Worm (Caenorhabditis elegans): Measurements from ENCODE around the gene srw-54.
A peak's percentile ranks its signal among the peaks of the same experiment; 100 is the strongest.

The srw-54 gene

ce11 chrV:16629600-16629999, 18.5 kb downstream of the srw-54 start, which contains the start of gene srd-21:
Gene srd-21 (plus strand): TSS chrV:16629900.
- no peak for TF ChIP-seq hpl-2 (GFP tag; optimal IDR thresholded peaks at IDR 0.05)
- no peak for TF ChIP-seq swsn-7 (tag; optimal IDR thresholded peaks at IDR 0.05)
- TF ChIP-seq tlp-1 (tag; optimal IDR thresholded peaks at IDR 0.05), result no peak
- TF ChIP-seq nhr-71 (tag; optimal IDR thresholded peaks at IDR 0.05), result no peak

- no peak for TF ChIP-seq ceh-88 (GFP tag; IDR thresholded peaks at IDR 0.05)
- TF ChIP-seq elt-2 (tag; optimal IDR thresholded peaks at IDR 0.05), result peak; percentile 54
Observed at ce11 chrV:16635911-16636310, 24.8 kb downstream of the srw-54 start, which contains the start of gene mltn-11. Gene mltn-11 (plus strand): TSS chrV:16636186.

- TF ChIP-seq rnt-1 (tag; optimal IDR thresholded peaks at IDR 0.05), result no peak
- no peak for TF ChIP-seq lin-35 (GFP tag; optimal IDR thresholded peaks at IDR 0.05)
- no peak for TF ChIP-seq unc-98 (GFP tag; IDR thresholded peaks at IDR 0.05)
- TF ChIP-seq elt-3 (tag; optimal IDR thresholded peaks at IDR 0.05), result no peak
- TF ChIP-seq snpc-4 (tag; optimal IDR thresholded peaks at IDR 0.05), result no peak
- TF ChIP-seq nhr-19 (GFP tag; conservative IDR thresholded peaks at IDR 0.05), result no peak
- no peak for TF ChIP-seq lsy-2 (tag; optimal IDR thresholded peaks at IDR 0.05)
- TF ChIP-seq dsc-1 (tag; optimal IDR thresholded peaks at IDR 0.05), result no peak
- TF ChIP-seq mdl-1 (tag; optimal IDR thresholded peaks at IDR 0.05), result no peak
- no peak for TF ChIP-seq lir-3 (tag; optimal IDR thresholded peaks at IDR 0.05; ENCODE audit: poor library complexity)
Observed at ce11 chrV:16638204-16638603, 27.1 kb downstream of the srw-54 start, which contains the start of gene srw-76. Gene srw-76 (minus strand): TSS chrV:16638304.

- TF ChIP-seq egl-27 (tag; optimal IDR thresholded peaks at IDR 0.05) (no peak), nhr-19 (GFP tag; conservative IDR thresholded peaks at IDR 0.05) (no peak), nhr-237 (tag; optimal IDR thresholded peaks at IDR 0.05) (no peak), xbp-1 (tag; optimal IDR thresholded peaks at IDR 0.05) (no peak), zag-1 (tag; optimal IDR thresholded peaks at IDR 0.05) (no peak), nhr-12 (tag; optimal IDR thresholded peaks at IDR 0.05) (no peak)
Observed at ce11 chrV:16640366-16640765, 29.2 kb downstream of the srw-54 start.

ce11 chrV:16643558-16643957, 32.4 kb downstream of the srw-54 start, which contains the start of gene srw-77:
Gene srw-77 (minus strand): TSS chrV:16643658.
- TF ChIP-seq lin-39 (tag; optimal IDR thresholded peaks at IDR 0.05) (no peak), sup-37 (GFP tag; optimal IDR thresholded peaks at IDR 0.05) (no peak), dpl-1 (GFP tag; optimal IDR thresholded peaks at IDR 0.05) (no peak), mef-2 (tag; optimal IDR thresholded peaks at IDR 0.05) (no peak), egl-13 (tag; optimal IDR thresholded peaks at IDR 0.05) (no peak), nhr-85 (tag) (no peak)

ce11 chrV:16645201-16645940, 34.2 kb downstream of the srw-54 start, which contains the start of gene W06G6.17:
Gene W06G6.17 (minus strand): TSS chrV:16645251.
- TF ChIP-seq fkh-4 (tag; optimal IDR thresholded peaks at IDR 0.05; ENCODE audit: borderline replicate concordance), result no peak
- no peak for TF ChIP-seq ceh-90 (tag; optimal IDR thresholded peaks at IDR 0.05)

ce11 chrV:16646372-16646771, 35.2 kb downstream of the srw-54 start, which contains the start of gene W06G6.9:
Gene W06G6.9 (minus strand): TSS chrV:16646472.
- TF ChIP-seq sup-37 (GFP tag; optimal IDR thresholded peaks at IDR 0.05), result no peak
- TF ChIP-seq efl-3 (GFP tag; optimal IDR thresholded peaks at IDR 0.05), result no peak
- TF ChIP-seq hlh-4 (tag; optimal IDR thresholded peaks at IDR 0.05), result no peak
- no peak for TF ChIP-seq ceh-90 (tag; optimal IDR thresholded peaks at IDR 0.05)
- no peak for TF ChIP-seq isw-1 (GFP tag; IDR thresholded peaks at IDR 0.05)
- TF ChIP-seq unc-130 (tag; optimal IDR thresholded peaks at IDR 0.05), result no peak
- TF ChIP-seq unc-98 (GFP tag; IDR thresholded peaks at IDR 0.05), result no peak
- no peak for TF ChIP-seq nhr-85 (tag)
- TF ChIP-seq unc-30 (tag; optimal IDR thresholded peaks at IDR 0.05), result no peak
- no peak for TF ChIP-seq rnt-1 (tag; optimal IDR thresholded peaks at IDR 0.05)
- TF ChIP-seq C16A3.4 (tag; optimal IDR thresholded peaks at IDR 0.05), result no peak
- TF ChIP-seq ceh-8 (GFP tag; optimal IDR thresholded peaks at IDR 0.05), result no peak
- TF ChIP-seq nhr-77 (tag; optimal IDR thresholded peaks at IDR 0.05), result no peak
- no peak for TF ChIP-seq elt-2 (tag; optimal IDR thresholded peaks at IDR 0.05)
- no peak for TF ChIP-seq mef-2 (tag; optimal IDR thresholded peaks at IDR 0.05)
- no peak for TF ChIP-seq skn-1 (tag; optimal IDR thresholded peaks at IDR 0.05)
- TF ChIP-seq nhr-76 (tag; optimal IDR thresholded peaks at IDR 0.05), result no peak
